Fruit fly (Drosophila melanogaster) whole organism, embryonic: Measurements from ENCODE around the gene gNacalpha.

ENCODE experiments used
- Atf6 ChIP-seq: fragments of 200-800 bp; sonication (Bioruptor generic); IDR thresholded peaks from 2 replicates; pipeline ENCODE4 v1.3.6; 2022; ENCODE audit warnings: missing biosample characterization, missing genetic modification characterization
- CG10274 ChIP-seq: fragments of 200-800 bp; sonication (Bioruptor generic); optimal IDR thresholded peaks from 3 replicates; lab custom pipeline; 2017; ENCODE audit warnings: missing biosample characterization, mild to moderate bottlenecking, missing genetic modification characterization
- CG11093 ChIP-seq: fragments of 200-800 bp; sonication (Bioruptor generic); IDR thresholded peaks from 3 replicates; pipeline ENCODE4 v1.3.6; 2022; ENCODE audit warnings: missing biosample characterization, missing genetic modification characterization
- CG11456 ChIP-seq: fragments of 200-800 bp; sonication (Bioruptor generic); IDR thresholded peaks from 3 replicates; pipeline ENCODE4 v1.3.6; 2022; ENCODE audit warnings: missing biosample characterization, missing genetic modification characterization
- CG14014 ChIP-seq: fragments of 200-800 bp; sonication (Bioruptor generic); IDR thresholded peaks from 2 replicates; pipeline ENCODE4 v1.3.6; 2022; ENCODE audit warnings: missing biosample characterization, missing genetic modification characterization
- CG1602 ChIP-seq: fragments of 200-800 bp; sonication (Bioruptor generic); optimal IDR thresholded peaks from 3 replicates; lab custom pipeline; 2016; ENCODE audit warnings: missing biosample characterization, missing genetic modification characterization
- CG16815 ChIP-seq: fragments of 200-800 bp; sonication (Bioruptor generic); optimal IDR thresholded peaks from 3 replicates; lab custom pipeline; 2017; ENCODE audit warnings: missing biosample characterization, mild to moderate bottlenecking, missing genetic modification characterization
- CG17385 ChIP-seq: fragments of 200-800 bp; sonication (Bioruptor generic); optimal IDR thresholded peaks from 3 replicates; lab custom pipeline; 2018; ENCODE audit warnings: missing biosample characterization, mild to moderate bottlenecking, missing genetic modification characterization
- CG18262 ChIP-seq: fragments of 200-800 bp; optimal IDR thresholded peaks from 3 replicates; lab custom pipeline; 2019; ENCODE audit warnings: missing biosample characterization, mild to moderate bottlenecking, missing genetic modification characterization, moderate library complexity
- CG32532 ChIP-seq: fragments of 200-800 bp; sonication (Bioruptor generic); IDR thresholded peaks from 2 replicates; pipeline ENCODE4 v1.3.6; 2022; ENCODE audit warnings: missing biosample characterization, missing genetic modification characterization
- CG4328 ChIP-seq: fragments of 200-800 bp; sonication (Bioruptor generic); optimal IDR thresholded peaks from 3 replicates; lab custom pipeline; 2017; ENCODE audit warnings: missing biosample characterization, missing genetic modification reagents, missing genetic modification characterization
- CG43689 ChIP-seq: fragments of 200-800 bp; sonication (Bioruptor generic); IDR thresholded peaks from 2 replicates; pipeline ENCODE4 v1.3.6; 2022; ENCODE audit warnings: missing biosample characterization, missing genetic modification characterization
- CG6272 ChIP-seq: fragments of 200-800 bp; sonication (Bioruptor generic); IDR thresholded peaks from 2 replicates; pipeline ENCODE4 v1.3.6; 2022; ENCODE audit warnings: missing biosample characterization, missing genetic modification characterization
- CG6689 ChIP-seq: fragments of 200-800 bp; sonication (Bioruptor generic); IDR thresholded peaks from 2 replicates; pipeline ENCODE4 v1.3.6; 2022; ENCODE audit warnings: missing biosample characterization, missing genetic modification characterization
- CG6854 ChIP-seq: fragments of 200-800 bp; sonication (Bioruptor generic); optimal IDR thresholded peaks from 3 replicates; lab custom pipeline; 2017; ENCODE audit warnings: missing biosample characterization, mild to moderate bottlenecking, missing genetic modification characterization
- CG7928 ChIP-seq: fragments of 200-800 bp; sonication (Bioruptor generic); optimal IDR thresholded peaks from 2 replicates; lab custom pipeline; 2017; ENCODE audit warnings: missing biosample characterization, mild to moderate bottlenecking, missing genetic modification characterization
- CG8290 ChIP-seq, 3 experiments: fragments of 200-800 bp; sonication (Bioruptor generic); optimal IDR thresholded peaks; 2 replicates each; lab custom pipeline; 2016 to 2019; ENCODE audit warnings: missing biosample characterization in 3 of 3, missing genetic modification characterization in 3 of 3, mild to moderate bottlenecking in 2 of 3, moderate library complexity in 1 of 3
- CG9437 ChIP-seq: fragments of 200-800 bp; sonication (Bioruptor generic); optimal IDR thresholded peaks from 2 replicates; lab custom pipeline; 2018; ENCODE audit warnings: missing biosample characterization, mild to moderate bottlenecking, missing genetic modification characterization
- CTCF ChIP-seq: fragments of 200-800 bp; sonication (Bioruptor generic); optimal IDR thresholded peaks from 2 replicates; lab custom pipeline; 2017; ENCODE audit warnings: missing biosample characterization, mild to moderate bottlenecking, missing genetic modification characterization, moderate library complexity
- D ChIP-seq, 2 experiments: fragments of 200-800 bp in 1 of 2; fragments of >200 bp in 1 of 2; sonication (Bioruptor generic) in 1 of 2; optimal IDR thresholded peaks; 2 replicates in 1 of 2; 3 replicates in 1 of 2; lab custom pipeline; 2017; ENCODE audit warnings: mild to moderate bottlenecking in 1 of 2, missing biosample characterization in 1 of 2, missing genetic modification characterization in 1 of 2, missing genetic modification reagents in 1 of 2
- D19A ChIP-seq: fragments of 200-800 bp; optimal IDR thresholded peaks from 3 replicates; lab custom pipeline; 2019; ENCODE audit warnings: missing biosample characterization, mild to moderate bottlenecking, missing genetic modification characterization, moderate library complexity
- Fer2 ChIP-seq: fragments of 200-800 bp; sonication (Bioruptor generic); optimal IDR thresholded peaks from 2 replicates; lab custom pipeline; 2018; ENCODE audit warnings: missing biosample characterization, mild to moderate bottlenecking, missing genetic modification characterization, moderate library complexity
- Hey ChIP-seq: fragments of 200-800 bp; sonication (Bioruptor generic); optimal IDR thresholded peaks from 3 replicates; lab custom pipeline; 2018; ENCODE audit warnings: missing biosample characterization, mild to moderate bottlenecking, missing genetic modification characterization
- Jarid2 ChIP-seq: fragments of 200-800 bp; sonication (Bioruptor generic); optimal IDR thresholded peaks from 3 replicates; lab custom pipeline; 2017; ENCODE audit warnings: mild to moderate bottlenecking, missing biosample characterization, missing genetic modification reagents, missing genetic modification characterization
- Kr ChIP-seq: fragments of 200-800 bp; sonication (Bioruptor generic); optimal IDR thresholded peaks from 2 replicates; lab custom pipeline; 2017; ENCODE audit warnings: missing biosample characterization, mild to moderate bottlenecking, missing genetic modification characterization
- Lhr ChIP-seq: fragments of 200-800 bp; sonication (Bioruptor generic); optimal IDR thresholded peaks from 3 replicates; lab custom pipeline; 2017; ENCODE audit warnings: mild to moderate bottlenecking, missing biosample characterization, missing genetic modification reagents, missing genetic modification characterization
- NC2α ChIP-seq: fragments of 200-800 bp; sonication (Bioruptor generic); optimal IDR thresholded peaks from 2 replicates; lab custom pipeline; 2016; ENCODE audit warnings: missing biosample characterization, missing genetic modification characterization
- Side ChIP-seq: fragments of 200-800 bp; sonication (Bioruptor generic); optimal IDR thresholded peaks from 2 replicates; lab custom pipeline; 2016; ENCODE audit warnings: missing biosample characterization, missing genetic modification characterization
- Sox102F ChIP-seq: fragments of 200-800 bp; sonication (Bioruptor generic); optimal IDR thresholded peaks from 2 replicates; lab custom pipeline; 2018; ENCODE audit warnings: missing biosample characterization, mild to moderate bottlenecking, missing genetic modification characterization, moderate library complexity
- Tbp ChIP-seq: fragments of >200 bp; optimal IDR thresholded peaks from 2 replicates; lab custom pipeline; 2018; ENCODE audit warnings: missing biosample characterization, missing genetic modification characterization
- abd-A ChIP-seq: fragments of 200-800 bp; sonication (Bioruptor generic); optimal IDR thresholded peaks from 3 replicates; lab custom pipeline; 2019; ENCODE audit warnings: missing biosample characterization, mild to moderate bottlenecking, missing genetic modification characterization, moderate library complexity
- ac ChIP-seq: fragments of 200-800 bp; sonication (Bioruptor generic); optimal IDR thresholded peaks from 3 replicates; lab custom pipeline; 2017; ENCODE audit warnings: missing biosample characterization, mild to moderate bottlenecking, missing genetic modification characterization
- chinmo ChIP-seq: fragments of 200-800 bp; sonication (Bioruptor generic); IDR thresholded peaks from 4 replicates; pipeline ENCODE4 v1.3.6; 2022; ENCODE audit warnings: missing biosample characterization, missing genetic modification characterization; ENCODE audit not compliant: partially characterized antibody
- croc ChIP-seq: fragments of 200-800 bp; sonication (Bioruptor generic); conservative IDR thresholded peaks from 3 replicates; pipeline ENCODE4 v1.3.6; 2022; ENCODE audit warnings: missing biosample characterization, missing genetic modification characterization
- fu2 ChIP-seq: fragments of 200-800 bp; sonication (Bioruptor generic); optimal IDR thresholded peaks from 2 replicates; lab custom pipeline; 2016; ENCODE audit warnings: missing biosample characterization, missing genetic modification characterization
- gt ChIP-seq: fragments of 200-800 bp; sonication (Bioruptor generic); IDR thresholded peaks from 2 replicates; pipeline ENCODE4 v1.3.6; 2022; ENCODE audit warnings: missing biosample characterization, missing genetic modification characterization
- ham ChIP-seq: fragments of 200-800 bp; sonication (Bioruptor generic); IDR thresholded peaks from 2 replicates; pipeline ENCODE4 v1.3.6; 2022; ENCODE audit warnings: missing biosample characterization, missing genetic modification characterization
- hbn ChIP-seq: fragments of 200-800 bp; sonication (Bioruptor generic); IDR thresholded peaks from 2 replicates; pipeline ENCODE4 v1.3.6; 2022; ENCODE audit warnings: missing biosample characterization, missing genetic modification characterization; ENCODE audit not compliant: partially characterized antibody
- kay ChIP-seq: fragments of 200-800 bp; sonication (Bioruptor generic); optimal IDR thresholded peaks from 2 replicates; lab custom pipeline; 2016; ENCODE audit warnings: missing biosample characterization, missing genetic modification characterization
- kni ChIP-seq: fragments of 200-800 bp; sonication (Bioruptor generic); optimal IDR thresholded peaks from 3 replicates; lab custom pipeline; 2017; ENCODE audit warnings: mild to moderate bottlenecking, missing biosample characterization, missing genetic modification reagents, missing genetic modification characterization
- lov ChIP-seq, 2 experiments: fragments of 200-800 bp in 1 of 2; fragments of >200 bp in 1 of 2; sonication (Bioruptor generic) in 1 of 2; IDR thresholded peaks in 1 of 2; optimal IDR thresholded peaks in 1 of 2; 2 replicates in 1 of 2; 3 replicates in 1 of 2; pipeline versions ENCODE4 v1.3.6 to Lab custom; 2017 to 2022; ENCODE audit warnings: missing biosample characterization in 1 of 2, missing genetic modification characterization in 1 of 2
- nerfin-1 ChIP-seq: fragments of 200-800 bp; sonication (Bioruptor generic); optimal IDR thresholded peaks from 3 replicates; lab custom pipeline; 2019; ENCODE audit warnings: missing biosample characterization, mild to moderate bottlenecking, missing genetic modification characterization, moderate library complexity
- pnt ChIP-seq: fragments of 200-800 bp; sonication (Bioruptor generic); optimal IDR thresholded peaks from 3 replicates; lab custom pipeline; 2016; ENCODE audit warnings: missing biosample characterization, missing genetic modification characterization
- pzg ChIP-seq: fragments of 200-800 bp; sonication (Bioruptor generic); optimal IDR thresholded peaks from 3 replicates; lab custom pipeline; 2018; ENCODE audit warnings: missing biosample characterization, mild to moderate bottlenecking, missing genetic modification characterization, moderate library complexity
- repo ChIP-seq: fragments of 200-800 bp; sonication (Bioruptor generic); optimal IDR thresholded peaks from 2 replicates; lab custom pipeline; 2016; ENCODE audit warnings: missing biosample characterization, missing genetic modification characterization
- so ChIP-seq: fragments of 200-800 bp; sonication (Bioruptor generic); IDR thresholded peaks from 3 replicates; pipeline ENCODE4 v1.3.6; 2022; ENCODE audit warnings: missing biosample characterization, missing genetic modification characterization
- ttk ChIP-seq: fragments of 200-800 bp; sonication (Bioruptor generic); IDR thresholded peaks from 2 replicates; pipeline ENCODE4 v2.1.2; 2022; ENCODE audit warnings: missing biosample characterization, missing genetic modification characterization
- z ChIP-seq: fragments of 200-800 bp; sonication (Bioruptor generic); IDR thresholded peaks from 3 replicates; pipeline ENCODE4 v1.3.6; 2022; ENCODE audit warnings: missing biosample characterization, missing genetic modification characterization

The gNacalpha gene

DNA sequence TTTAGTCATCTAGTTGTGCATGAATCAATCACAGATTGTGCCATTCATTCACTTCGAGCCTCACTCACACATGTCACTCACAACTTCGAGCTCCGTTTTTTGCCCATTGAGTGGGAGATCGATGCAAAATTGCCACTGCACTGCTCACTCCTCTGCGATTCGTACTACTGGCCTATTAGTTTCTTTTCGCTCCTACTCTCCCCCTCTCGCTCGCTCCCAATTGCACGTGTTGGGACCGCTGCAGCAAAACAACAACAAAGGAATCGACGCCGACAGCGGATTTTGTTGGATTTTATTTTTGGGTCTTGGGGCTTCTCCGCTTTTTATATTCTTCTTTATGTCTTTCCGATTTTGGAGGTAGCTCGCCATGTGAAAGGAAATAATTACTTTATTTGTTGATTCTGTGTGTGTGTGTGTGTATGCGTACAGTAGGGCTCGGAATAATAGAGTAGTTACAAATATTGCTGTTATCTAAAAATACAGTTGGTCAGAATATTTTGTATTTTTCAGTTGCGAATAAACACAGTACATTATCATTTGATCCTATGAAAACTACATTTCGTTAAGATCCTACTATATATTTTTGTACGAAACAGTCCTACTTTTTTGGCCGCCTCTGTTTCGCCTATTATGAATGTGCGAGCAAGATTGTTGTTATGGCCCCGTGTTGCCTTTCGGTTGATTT, 37.3 kb downstream of the gNacalpha start (continued):
- TF ChIP-seq CG6272 (GFP tag; lab: Robert Waterston, UW) (no peak), gt (GFP tag; lab: Robert Waterston, UW) (0 out of 2 replicates have a peak, but pooled peaks have one; percentile 9), CG6689 (GFP tag; lab: Robert Waterston, UW) (peak; percentile 82), Hey (tag; lab: Kevin White, UChicago) (no peak), ham (GFP tag; lab: Robert Waterston, UW) (no peak), so (GFP tag; lab: Robert Waterston, UW) (peak; percentile 85), CG18262 (peak; percentile 92), CG16815 (peak; percentile 51), Fer2 (tag; lab: Kevin White, UChicago) (no peak), kay (GFP tag; lab: Kevin White, UChicago) (peak; percentile 61), CG11093 (peak; percentile 60; the same call in 1 of the 3 replicates), CG10274 (peak; percentile 31), CTCF (GFP tag; lab: Kevin White, UChicago) (peak; percentile 17), CG6854 (GFP tag; lab: Kevin White, UChicago) (peak; percentile 25), Sox102F (GFP tag; lab: Kevin White, UChicago) (peak; percentile 91), abd-A (tag; lab: Kevin White, UChicago) (peak; percentile 58), kni (GFP tag; lab: Kevin White, UChicago) (peak; percentile 64), CG11456 (GFP tag; lab: Robert Waterston, UW) (peak; percentile 67; the same call in 1 of the 3 replicates), Tbp (GFP tag; lab: Kevin White, UChicago) (no peak), CG17385 (GFP tag; lab: Kevin White, UChicago) (peak; percentile 76), croc (GFP tag; lab: Robert Waterston, UW) (peak; percentile 80), pnt (GFP tag; lab: Kevin White, UChicago) (peak; percentile 67), lov (optimal IDR thresholded peaks at IDR 0.05; lab: Kevin White, UChicago) (no peak), lov (GFP tag; IDR thresholded peaks at IDR 0.05; lab: Robert Waterston, UW) (peak; percentile 74; the same call in 1 of the 3 replicates), fu2 (GFP tag; lab: Kevin White, UChicago) (no peak), CG1602 (GFP tag; lab: Kevin White, UChicago) (peak; percentile 72), hbn (GFP tag; lab: Robert Waterston, UW) (no peak), pzg (no peak), nerfin-1 (tag; lab: Kevin White, UChicago) (peak; percentile 78), repo (GFP tag; lab: Kevin White, UChicago) (peak; percentile 34), CG14014 (GFP tag; lab: Robert Waterston, UW) (peak; percentile 69), Atf6 (peak; percentile 70), CG32532 (GFP tag; lab: Robert Waterston, UW) (peak; percentile 68; the same call in 1 of the 2 replicates), z (GFP tag; lab: Robert Waterston, UW) (peak; percentile 58; the same call in 1 of the 3 replicates), ttk (GFP tag; lab: Robert Waterston, UW) (peak; percentile 66), CG8290 (GFP tag; optimal IDR thresholded peaks at IDR 0.05; lab: Kevin White, UChicago) (peak; percentile 53), CG8290 (tag; optimal IDR thresholded peaks at IDR 0.05; lab: Kevin White, UChicago) (peak in 1 of 2 experiments; percentile 82), ac (GFP tag; lab: Kevin White, UChicago) (peak; percentile 55), Jarid2 (GFP tag; lab: Kevin White, UChicago) (peak; percentile 42), D19A (tag; lab: Kevin White, UChicago) (peak; percentile 87), CG43689 (no peak), CG7928 (GFP tag; lab: Kevin White, UChicago) (no peak), NC2α (GFP tag; lab: Kevin White, UChicago) (peak; percentile 52), Kr (GFP tag; lab: Kevin White, UChicago) (no peak), D (optimal IDR thresholded peaks at IDR 0.05; lab: Kevin White, UChicago) (no peak), D (GFP tag; optimal IDR thresholded peaks at IDR 0.05; lab: Kevin White, UChicago) (peak; percentile 88), chinmo (GFP tag; lab: Robert Waterston, UW) (no peak), CG4328 (GFP tag; lab: Kevin White, UChicago) (peak; percentile 41), Lhr (GFP tag; lab: Kevin White, UChicago) (peak; percentile 57), CG9437 (GFP tag; lab: Kevin White, UChicago) (peak; percentile 74), Side (GFP tag; lab: Kevin White, UChicago) (peak; percentile 64)
